Fruit fly (Drosophila melanogaster) whole organism, embryonic: ENCODE data around the gene scpr-A.

Source experiments
- CG1024 ChIP-seq: fragments of 200-800 bp; sonication (Bioruptor generic); IDR thresholded peaks from 2 replicates; pipeline ENCODE4 v1.3.6; 2022; ENCODE audit warnings: missing biosample characterization, missing genetic modification characterization
- CG10366 ChIP-seq: fragments of 200-800 bp; sonication (Bioruptor generic); IDR thresholded peaks from 2 replicates; pipeline ENCODE4 v1.3.6; 2022; ENCODE audit warnings: missing biosample characterization, missing genetic modification characterization
- CG11093 ChIP-seq: fragments of 200-800 bp; sonication (Bioruptor generic); IDR thresholded peaks from 3 replicates; pipeline ENCODE4 v1.3.6; 2022; ENCODE audit warnings: missing biosample characterization, missing genetic modification characterization
- CG11723 ChIP-seq: fragments of 200-800 bp; sonication (Bioruptor generic); optimal IDR thresholded peaks from 2 replicates; lab custom pipeline; 2017; ENCODE audit warnings: missing biosample characterization, mild to moderate bottlenecking, missing genetic modification characterization
- CG12391 ChIP-seq: fragments of 200-800 bp; sonication (Bioruptor generic); optimal IDR thresholded peaks from 3 replicates; lab custom pipeline; 2018; ENCODE audit warnings: missing biosample characterization, mild to moderate bottlenecking, missing genetic modification characterization, moderate library complexity
- CG13894 ChIP-seq: fragments of 200-800 bp; sonication (Bioruptor generic); optimal IDR thresholded peaks from 3 replicates; lab custom pipeline; 2018; ENCODE audit warnings: missing biosample characterization, mild to moderate bottlenecking, missing genetic modification characterization, moderate library complexity
- CG14860 ChIP-seq: fragments of 200-800 bp; sonication (Bioruptor generic); IDR thresholded peaks from 3 replicates; pipeline ENCODE4 v1.3.6; 2022; ENCODE audit warnings: missing biosample characterization, missing genetic modification characterization; ENCODE audit not compliant: partially characterized antibody
- CG15601 ChIP-seq: fragments of 200-800 bp; sonication (Bioruptor generic); optimal IDR thresholded peaks from 3 replicates; lab custom pipeline; 2019; ENCODE audit warnings: missing biosample characterization, mild to moderate bottlenecking, missing genetic modification characterization, moderate library complexity
- CG16863 ChIP-seq: fragments of 200-800 bp; sonication (Bioruptor generic); optimal IDR thresholded peaks from 3 replicates; lab custom pipeline; 2016; ENCODE audit warnings: missing biosample characterization, missing genetic modification characterization
- CG17829 ChIP-seq: fragments of 200-800 bp; optimal IDR thresholded peaks from 2 replicates; lab custom pipeline; 2019; ENCODE audit warnings: missing biosample characterization, mild to moderate bottlenecking, missing genetic modification characterization, moderate library complexity
- CG1832 ChIP-seq: fragments of 200-800 bp; sonication (Bioruptor generic); optimal IDR thresholded peaks from 2 replicates; lab custom pipeline; 2017; ENCODE audit warnings: missing biosample characterization, mild to moderate bottlenecking, missing genetic modification characterization, inconsistent platforms
- CG18619 ChIP-seq: fragments of 200-800 bp; sonication (Bioruptor generic); optimal IDR thresholded peaks from 3 replicates; lab custom pipeline; 2017; ENCODE audit warnings: missing biosample characterization, mild to moderate bottlenecking, missing genetic modification characterization
- CG2889 ChIP-seq: fragments of 200-800 bp; sonication (Bioruptor generic); IDR thresholded peaks from 3 replicates; pipeline ENCODE4 v1.3.6; 2022; ENCODE audit warnings: missing biosample characterization, missing genetic modification characterization
- CG31365 ChIP-seq: fragments of 200-800 bp; sonication (Bioruptor generic); optimal IDR thresholded peaks from 2 replicates; lab custom pipeline; 2018; ENCODE audit warnings: missing biosample characterization, mild to moderate bottlenecking, missing genetic modification characterization
- CG3163 ChIP-seq: fragments of 200-800 bp; sonication (Bioruptor generic); optimal IDR thresholded peaks from 3 replicates; lab custom pipeline; 2016; ENCODE audit warnings: missing biosample characterization, missing genetic modification characterization
- CG34376 ChIP-seq: fragments of 200-800 bp; sonication (Bioruptor generic); optimal IDR thresholded peaks from 2 replicates; lab custom pipeline; 2018; ENCODE audit warnings: missing biosample characterization, mild to moderate bottlenecking, missing genetic modification characterization
- CG7839 ChIP-seq: fragments of 200-800 bp; sonication (Bioruptor generic); optimal IDR thresholded peaks from 3 replicates; lab custom pipeline; 2018; ENCODE audit warnings: missing biosample characterization, mild to moderate bottlenecking, missing genetic modification characterization, moderate library complexity
- CG7928 ChIP-seq: fragments of 200-800 bp; sonication (Bioruptor generic); optimal IDR thresholded peaks from 2 replicates; lab custom pipeline; 2017; ENCODE audit warnings: missing biosample characterization, mild to moderate bottlenecking, missing genetic modification characterization
- CG8290 ChIP-seq, 3 experiments: fragments of 200-800 bp; sonication (Bioruptor generic); optimal IDR thresholded peaks; 2 replicates each; lab custom pipeline; 2016 to 2019; ENCODE audit warnings: missing biosample characterization in 3 of 3, missing genetic modification characterization in 3 of 3, mild to moderate bottlenecking in 2 of 3, moderate library complexity in 1 of 3
- CG8944 ChIP-seq: fragments of 200-800 bp; sonication (Bioruptor generic); optimal IDR thresholded peaks from 3 replicates; lab custom pipeline; 2016; ENCODE audit warnings: missing biosample characterization, missing genetic modification characterization
- CG9817 ChIP-seq: fragments of 200-800 bp; sonication (Bioruptor generic); optimal IDR thresholded peaks from 2 replicates; lab custom pipeline; 2018; ENCODE audit warnings: missing biosample characterization, mild to moderate bottlenecking, missing genetic modification characterization, moderate library complexity
- CTCF ChIP-seq: fragments of 200-800 bp; sonication (Bioruptor generic); optimal IDR thresholded peaks from 2 replicates; lab custom pipeline; 2017; ENCODE audit warnings: missing biosample characterization, mild to moderate bottlenecking, missing genetic modification characterization, moderate library complexity
- Dad ChIP-seq: fragments of 200-800 bp; sonication (Bioruptor generic); optimal IDR thresholded peaks from 3 replicates; lab custom pipeline; 2016; ENCODE audit warnings: missing biosample characterization, missing genetic modification characterization
- Dek ChIP-seq: fragments of 200-800 bp; sonication (Bioruptor generic); optimal IDR thresholded peaks from 3 replicates; lab custom pipeline; 2019; ENCODE audit warnings: missing biosample characterization, mild to moderate bottlenecking, missing genetic modification characterization, moderate library complexity
- Fer1 ChIP-seq: fragments of 200-800 bp; sonication (Bioruptor generic); optimal IDR thresholded peaks from 2 replicates; lab custom pipeline; 2017; ENCODE audit warnings: missing biosample characterization, mild to moderate bottlenecking, missing genetic modification characterization
- Gug ChIP-seq: fragments of 200-800 bp; sonication (Bioruptor generic); IDR thresholded peaks from 4 replicates; pipeline ENCODE4 v1.3.6; 2022; ENCODE audit warnings: missing biosample characterization, missing genetic modification characterization
- HmgZ ChIP-seq: fragments of 200-800 bp; sonication (Bioruptor generic); optimal IDR thresholded peaks from 2 replicates; lab custom pipeline; 2018; ENCODE audit warnings: missing biosample characterization, mild to moderate bottlenecking, missing genetic modification characterization
- Lhr ChIP-seq: fragments of 200-800 bp; sonication (Bioruptor generic); optimal IDR thresholded peaks from 3 replicates; lab custom pipeline; 2017; ENCODE audit warnings: mild to moderate bottlenecking, missing biosample characterization, missing genetic modification reagents, missing genetic modification characterization
- Max ChIP-seq: fragments of 200-800 bp; sonication (Bioruptor generic); optimal IDR thresholded peaks from 2 replicates; lab custom pipeline; 2016; ENCODE audit warnings: missing biosample characterization, mild to moderate bottlenecking, missing genetic modification characterization
- Scr ChIP-seq: fragments of 200-800 bp; sonication (Bioruptor generic); IDR thresholded peaks from 2 replicates; pipeline ENCODE4 v1.3.6; 2022; ENCODE audit warnings: missing biosample characterization, missing genetic modification characterization; ENCODE audit not compliant: partially characterized antibody
- Side ChIP-seq: fragments of 200-800 bp; sonication (Bioruptor generic); optimal IDR thresholded peaks from 2 replicates; lab custom pipeline; 2016; ENCODE audit warnings: missing biosample characterization, missing genetic modification characterization
- Sox100B ChIP-seq: fragments of 200-800 bp; sonication (Bioruptor generic); optimal IDR thresholded peaks from 3 replicates; lab custom pipeline; 2018; ENCODE audit warnings: missing biosample characterization, mild to moderate bottlenecking, missing genetic modification characterization
- Sox102F ChIP-seq: fragments of 200-800 bp; sonication (Bioruptor generic); optimal IDR thresholded peaks from 2 replicates; lab custom pipeline; 2018; ENCODE audit warnings: missing biosample characterization, mild to moderate bottlenecking, missing genetic modification characterization, moderate library complexity
- al ChIP-seq: fragments of 200-800 bp; sonication (Bioruptor generic); IDR thresholded peaks from 2 replicates; pipeline ENCODE4 v1.3.6; 2022; ENCODE audit warnings: missing biosample characterization, missing genetic modification characterization
- ash1 ChIP-seq: fragments of 200-800 bp; sonication (Bioruptor generic); optimal IDR thresholded peaks from 2 replicates; lab custom pipeline; 2018; ENCODE audit warnings: missing biosample characterization, mild to moderate bottlenecking, missing genetic modification characterization
- bab2 ChIP-seq: fragments of 200-800 bp; sonication (Bioruptor generic); optimal IDR thresholded peaks from 2 replicates; lab custom pipeline; 2016; ENCODE audit warnings: missing biosample characterization, missing genetic modification characterization
- caup ChIP-seq: fragments of 200-800 bp; sonication (Bioruptor generic); optimal IDR thresholded peaks from 3 replicates; lab custom pipeline; 2017; ENCODE audit warnings: missing biosample characterization, mild to moderate bottlenecking, missing genetic modification characterization, moderate library complexity; ENCODE audit not compliant: severe bottlenecking
- chn ChIP-seq: fragments of 200-800 bp; sonication (Bioruptor generic); optimal IDR thresholded peaks from 2 replicates; lab custom pipeline; 2016; ENCODE audit warnings: missing biosample characterization, missing genetic modification characterization
- da ChIP-seq: fragments of 200-800 bp; sonication (Bioruptor generic); optimal IDR thresholded peaks from 2 replicates; lab custom pipeline; 2016; ENCODE audit warnings: missing biosample characterization, missing genetic modification characterization
- disco-r ChIP-seq: fragments of 200-800 bp; sonication (Bioruptor generic); optimal IDR thresholded peaks from 2 replicates; lab custom pipeline; 2016; ENCODE audit warnings: missing biosample characterization, missing genetic modification characterization
- fd64A ChIP-seq: fragments of 200-800 bp; sonication (Bioruptor generic); optimal IDR thresholded peaks from 3 replicates; lab custom pipeline; 2018; ENCODE audit warnings: missing biosample characterization, mild to moderate bottlenecking, missing genetic modification characterization
- gem ChIP-seq: fragments of 200-800 bp; sonication (Bioruptor generic); optimal IDR thresholded peaks from 2 replicates; lab custom pipeline; 2019; ENCODE audit warnings: missing biosample characterization, mild to moderate bottlenecking, missing genetic modification characterization, moderate library complexity
- kni ChIP-seq: fragments of 200-800 bp; sonication (Bioruptor generic); optimal IDR thresholded peaks from 3 replicates; lab custom pipeline; 2017; ENCODE audit warnings: mild to moderate bottlenecking, missing biosample characterization, missing genetic modification reagents, missing genetic modification characterization
- lmd ChIP-seq: fragments of 200-800 bp; sonication (Bioruptor generic); IDR thresholded peaks from 2 replicates; pipeline ENCODE4 v1.3.6; 2022; ENCODE audit warnings: missing biosample characterization, missing genetic modification characterization
- nau ChIP-seq: fragments of 200-800 bp; sonication (Bioruptor generic); optimal IDR thresholded peaks from 3 replicates; lab custom pipeline; 2017; ENCODE audit warnings: missing biosample characterization, mild to moderate bottlenecking, missing genetic modification characterization, missing genetic modification reagents
- oc ChIP-seq: fragments of 200-800 bp; sonication (Bioruptor generic); optimal IDR thresholded peaks from 2 replicates; lab custom pipeline; 2018; ENCODE audit warnings: missing biosample characterization, mild to moderate bottlenecking, missing genetic modification characterization, moderate library complexity
- sd ChIP-seq: fragments of 200-800 bp; sonication (Bioruptor generic); optimal IDR thresholded peaks from 3 replicates; lab custom pipeline; 2018; ENCODE audit warnings: missing biosample characterization, mild to moderate bottlenecking, missing genetic modification characterization, moderate library complexity
- sens ChIP-seq: fragments of 200-800 bp; sonication (Bioruptor generic); peaks from one replicate; lab custom pipeline; 2016; ENCODE audit warnings: missing biosample characterization, missing genetic modification characterization
- sug ChIP-seq: fragments of 200-800 bp; optimal IDR thresholded peaks from 2 replicates; lab custom pipeline; 2019; ENCODE audit warnings: missing biosample characterization, mild to moderate bottlenecking, missing genetic modification characterization, moderate library complexity
- tup ChIP-seq: fragments of 200-800 bp; sonication (Bioruptor generic); optimal IDR thresholded peaks from 2 replicates; lab custom pipeline; 2016; ENCODE audit warnings: missing biosample characterization, mild to moderate bottlenecking, missing genetic modification characterization, moderate library complexity

scpr-A gene

DNA sequence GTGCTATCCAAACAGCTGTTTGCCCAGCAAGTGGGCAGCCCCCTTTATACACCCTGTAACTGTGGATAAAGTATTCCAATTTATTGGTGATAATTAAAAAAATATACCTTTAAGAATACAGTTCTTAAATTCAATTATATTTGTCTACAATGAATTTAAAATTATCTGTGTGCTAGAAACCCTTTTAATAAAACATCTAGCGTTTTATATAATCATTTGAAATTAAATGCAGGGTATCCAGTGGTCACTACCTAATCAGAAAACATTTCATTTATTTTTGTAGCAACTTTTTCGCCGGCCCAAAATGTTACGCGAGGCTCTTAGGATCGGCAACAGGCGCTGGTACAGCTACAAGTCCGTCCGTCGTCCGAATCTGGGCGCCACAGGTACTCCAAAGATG, 14.5 kb upstream of the scpr-A start, which contains the start of gene CG17726 (continued):
- TF ChIP-seq CG7839 (tag; lab: Kevin White, UChicago) (peak; percentile 99), Lhr (GFP tag; lab: Kevin White, UChicago) (peak; percentile 86), CTCF (GFP tag; lab: Kevin White, UChicago) (peak; percentile 36), nau (GFP tag; lab: Kevin White, UChicago) (no peak), CG31365 (tag; lab: Kevin White, UChicago) (peak; percentile 81), CG34376 (peak; percentile 92), tup (GFP tag; lab: Kevin White, UChicago) (peak; percentile 89), Fer1 (GFP tag; lab: Kevin White, UChicago) (peak; percentile 94), chn (peak; percentile 94), Gug (peak; percentile 79; the same call in 3 of the 4 replicates), Side (GFP tag; lab: Kevin White, UChicago) (peak; percentile 86), da (peak; percentile 88), al (GFP tag; lab: Robert Waterston, UW) (peak; percentile 95), CG8290 (GFP tag; optimal IDR thresholded peaks at IDR 0.05; lab: Kevin White, UChicago) (peak; percentile 94), CG8290 (tag; optimal IDR thresholded peaks at IDR 0.05; lab: Kevin White, UChicago) (peak in 1 of 2 experiments; percentile 75), CG7928 (peak; percentile 65), CG2889 (GFP tag; lab: Robert Waterston, UW) (peak; percentile 97), Max (GFP tag; lab: Kevin White, UChicago) (peak; percentile 94), disco-r (GFP tag; lab: Kevin White, UChicago) (peak; percentile 85), fd64A (GFP tag; lab: Kevin White, UChicago) (peak; percentile 3), CG3163 (peak; percentile 63), Scr (GFP tag; lab: Robert Waterston, UW) (no peak), CG10366 (GFP tag; lab: Robert Waterston, UW) (peak; percentile 98), CG16863 (GFP tag; lab: Kevin White, UChicago) (peak; percentile 90), Sox102F (GFP tag; lab: Kevin White, UChicago) (peak; percentile 99), Sox100B (GFP tag; lab: Kevin White, UChicago) (no peak), sug (tag; lab: Kevin White, UChicago) (peak; percentile 95), Dad (peak; percentile 84), CG9817 (peak; percentile 96), CG15601 (tag; lab: Kevin White, UChicago) (peak; percentile 97), CG13894 (peak; percentile 94), CG1024 (GFP tag; lab: Robert Waterston, UW) (peak; percentile 95), bab2 (GFP tag; lab: Kevin White, UChicago) (peak; percentile 93), sd (tag; lab: Kevin White, UChicago) (peak; percentile 92), CG12391 (tag; lab: Kevin White, UChicago) (peak; percentile 99), CG18619 (GFP tag; lab: Kevin White, UChicago) (peak; percentile 94), CG8944 (GFP tag; lab: Kevin White, UChicago) (peak; percentile 87), kni (GFP tag; lab: Kevin White, UChicago) (peak; percentile 76), CG17829 (tag; lab: Kevin White, UChicago) (peak; percentile 98), lmd (GFP tag; lab: Robert Waterston, UW) (peak; percentile 98), gem (tag; lab: Kevin White, UChicago) (peak; percentile 99), CG11093 (GFP tag; lab: Robert Waterston, UW) (peak; percentile 95), ash1 (GFP tag; lab: Kevin White, UChicago) (peak; percentile 9), CG11723 (GFP tag; lab: Kevin White, UChicago) (peak; percentile 87), Dek (tag; lab: Kevin White, UChicago) (peak; percentile 97), CG1832 (GFP tag; lab: Kevin White, UChicago) (no peak), caup (GFP tag; lab: Kevin White, UChicago) (peak; percentile 90), CG14860 (GFP tag; lab: Robert Waterston, UW) (no peak), oc (tag; lab: Kevin White, UChicago) (peak; percentile 98), sens (GFP tag; lab: Kevin White, UChicago) (peak; percentile 99), HmgZ (peak; percentile 97)
